Worm (Caenorhabditis elegans): Measurements from ENCODE around the gene tbce-1.

- TF ChIP-seq F10B5.3 (tag; optimal IDR thresholded peaks at IDR 0.05) (no peak), snpc-4 (tag; optimal IDR thresholded peaks at IDR 0.05) (no peak), F49E8.2 (tag; optimal IDR thresholded peaks at IDR 0.05; ENCODE audit: borderline replicate concordance) (no peak), dpl-1 (GFP tag; optimal IDR thresholded peaks at IDR 0.05) (no peak), duxl-1 (tag; optimal IDR thresholded peaks at IDR 0.05; ENCODE audit: poor library complexity) (no peak), hlh-30 (tag; optimal IDR thresholded peaks at IDR 0.05; ENCODE audit: insufficient read depth) (no peak), egl-27 (tag; optimal IDR thresholded peaks at IDR 0.05) (no peak)
Observed at ce11 chrIV:8312105-8312504, 17.6 kb downstream of the tbce-1 start.

All from whole organism, L4 larva.